Fruit fly (Drosophila melanogaster) whole organism, embryonic: ENCODE data around the gene Cand1.

Source experiments
- Adf1 ChIP-seq: fragments of 200-800 bp; sonication (Bioruptor generic); IDR thresholded peaks from 2 replicates; pipeline ENCODE4 v1.3.6; 2022; ENCODE audit warnings: missing biosample characterization, missing genetic modification characterization
- CG10274 ChIP-seq: fragments of 200-800 bp; sonication (Bioruptor generic); optimal IDR thresholded peaks from 3 replicates; lab custom pipeline; 2017; ENCODE audit warnings: missing biosample characterization, mild to moderate bottlenecking, missing genetic modification characterization
- CG10366 ChIP-seq: fragments of 200-800 bp; sonication (Bioruptor generic); IDR thresholded peaks from 2 replicates; pipeline ENCODE4 v1.3.6; 2022; ENCODE audit warnings: missing biosample characterization, missing genetic modification characterization
- CG10565 ChIP-seq: fragments of 200-800 bp; sonication (Bioruptor generic); optimal IDR thresholded peaks from 3 replicates; lab custom pipeline; 2016; ENCODE audit warnings: missing biosample characterization, mild to moderate bottlenecking, missing genetic modification characterization
- CG12155 ChIP-seq: fragments of 200-800 bp; sonication (Bioruptor generic); optimal IDR thresholded peaks from 3 replicates; lab custom pipeline; 2016; ENCODE audit warnings: missing biosample characterization, missing genetic modification characterization
- CG13123 ChIP-seq: fragments of 200-800 bp; sonication (Bioruptor generic); optimal IDR thresholded peaks from 2 replicates; lab custom pipeline; 2016; ENCODE audit warnings: missing biosample characterization, missing genetic modification characterization
- CG13287 ChIP-seq: fragments of 200-800 bp; sonication (Bioruptor generic); IDR thresholded peaks from 2 replicates; pipeline ENCODE4 v1.3.6; 2022; ENCODE audit warnings: missing biosample characterization, missing genetic modification characterization; ENCODE audit not compliant: partially characterized antibody
- CG15696 ChIP-seq: fragments of 200-800 bp; sonication (Bioruptor generic); optimal IDR thresholded peaks from 2 replicates; lab custom pipeline; 2019; ENCODE audit warnings: missing biosample characterization, mild to moderate bottlenecking, missing genetic modification characterization, moderate library complexity
- CG1603 ChIP-seq: fragments of 200-800 bp; sonication (Bioruptor generic); optimal IDR thresholded peaks from 2 replicates; lab custom pipeline; 2019; ENCODE audit warnings: missing biosample characterization, mild to moderate bottlenecking, missing genetic modification characterization, moderate library complexity
- CG1647 ChIP-seq: fragments of 200-800 bp; sonication (Bioruptor generic); optimal IDR thresholded peaks from 3 replicates; lab custom pipeline; 2016; ENCODE audit warnings: missing biosample characterization, missing genetic modification characterization
- CG18764 ChIP-seq: fragments of 200-800 bp; sonication (Bioruptor generic); optimal IDR thresholded peaks from 3 replicates; lab custom pipeline; 2016; ENCODE audit warnings: missing biosample characterization, missing genetic modification characterization
- CG2199 ChIP-seq: fragments of 200-800 bp; sonication (Bioruptor generic); IDR thresholded peaks from 3 replicates; pipeline ENCODE4 v1.3.6; 2022; ENCODE audit warnings: missing biosample characterization, missing genetic modification characterization
- CG30403 ChIP-seq: fragments of 200-800 bp; sonication (Bioruptor generic); optimal IDR thresholded peaks from 3 replicates; lab custom pipeline; 2016; ENCODE audit warnings: missing biosample characterization, missing genetic modification characterization
- CG31224 ChIP-seq: fragments of 200-800 bp; sonication (Bioruptor generic); IDR thresholded peaks from 2 replicates; pipeline ENCODE4 v1.3.6; 2022; ENCODE audit warnings: missing biosample characterization, missing genetic modification characterization
- CG4360 ChIP-seq: fragments of 200-800 bp; sonication (Bioruptor generic); IDR thresholded peaks from 2 replicates; pipeline ENCODE4 v1.3.6; 2022; ENCODE audit warnings: missing biosample characterization, missing genetic modification characterization
- CG5180 ChIP-seq: fragments of 200-800 bp; sonication (Bioruptor generic); optimal IDR thresholded peaks from 3 replicates; lab custom pipeline; 2017; ENCODE audit warnings: missing biosample characterization, missing genetic modification characterization, mild to moderate bottlenecking, moderate library complexity, missing genetic modification reagents
- CG8478 ChIP-seq: fragments of >200 bp; optimal IDR thresholded peaks from 2 replicates; lab custom pipeline; 2018
- CG9817 ChIP-seq: fragments of 200-800 bp; sonication (Bioruptor generic); optimal IDR thresholded peaks from 2 replicates; lab custom pipeline; 2018; ENCODE audit warnings: missing biosample characterization, mild to moderate bottlenecking, missing genetic modification characterization, moderate library complexity
- CkIIα-i1 ChIP-seq: fragments of 200-800 bp; sonication (Bioruptor generic); IDR thresholded peaks from 2 replicates; pipeline ENCODE4 v1.3.6; 2022; ENCODE audit warnings: missing biosample characterization, missing genetic modification characterization
- Dbx ChIP-seq: fragments of 200-800 bp; sonication (Bioruptor generic); IDR thresholded peaks from 3 replicates; pipeline ENCODE4 v1.3.6; 2022; ENCODE audit warnings: missing biosample characterization, missing genetic modification characterization
- Dip2 ChIP-seq: fragments of 200-800 bp; sonication (Bioruptor generic); IDR thresholded peaks from 2 replicates; pipeline ENCODE4 v1.3.6; 2022; ENCODE audit warnings: missing biosample characterization, missing genetic modification characterization
- Drgx ChIP-seq: fragments of 200-800 bp; sonication (Bioruptor generic); IDR thresholded peaks from 2 replicates; pipeline ENCODE4 v1.3.6; 2022; ENCODE audit warnings: missing biosample characterization, missing genetic modification characterization
- Eip74EF ChIP-seq, 2 experiments: fragments of 200-800 bp in 1 of 2; fragments of >200 bp in 1 of 2; sonication (Bioruptor generic) in 1 of 2; optimal IDR thresholded peaks; 2 replicates each; lab custom pipeline; 2017 to 2019; ENCODE audit warnings: missing biosample characterization in 2 of 2, missing genetic modification characterization in 2 of 2, mild to moderate bottlenecking in 1 of 2, moderate library complexity in 1 of 2
- Fer1 ChIP-seq: fragments of 200-800 bp; sonication (Bioruptor generic); optimal IDR thresholded peaks from 2 replicates; lab custom pipeline; 2017; ENCODE audit warnings: missing biosample characterization, mild to moderate bottlenecking, missing genetic modification characterization
- HLHmδ ChIP-seq: fragments of 200-800 bp; sonication (Bioruptor generic); optimal IDR thresholded peaks from 2 replicates; lab custom pipeline; 2018; ENCODE audit warnings: missing biosample characterization, mild to moderate bottlenecking, missing genetic modification characterization, moderate library complexity
- Hmr ChIP-seq: fragments of 200-800 bp; sonication (Bioruptor generic); optimal IDR thresholded peaks from 3 replicates; lab custom pipeline; 2017; ENCODE audit warnings: mild to moderate bottlenecking, missing biosample characterization, missing genetic modification reagents, missing genetic modification characterization
- MTF-1 ChIP-seq: fragments of 200-800 bp; sonication (Bioruptor generic); optimal IDR thresholded peaks from 2 replicates; lab custom pipeline; 2018; ENCODE audit warnings: missing biosample characterization, mild to moderate bottlenecking, missing genetic modification characterization, borderline replicate concordance
- NC2α ChIP-seq: fragments of 200-800 bp; sonication (Bioruptor generic); optimal IDR thresholded peaks from 2 replicates; lab custom pipeline; 2016; ENCODE audit warnings: missing biosample characterization, missing genetic modification characterization
- Nf-YB ChIP-seq: fragments of 200-800 bp; sonication (Bioruptor generic); optimal IDR thresholded peaks from 3 replicates; lab custom pipeline; 2019; ENCODE audit warnings: missing biosample characterization, mild to moderate bottlenecking, missing genetic modification characterization, moderate library complexity
- Optix ChIP-seq: fragments of 200-800 bp; sonication (Bioruptor generic); IDR thresholded peaks from 3 replicates; pipeline ENCODE4 v1.3.6; 2022; ENCODE audit warnings: missing biosample characterization, missing genetic modification characterization
- Ravus ChIP-seq: fragments of 200-800 bp; sonication (Bioruptor generic); IDR thresholded peaks from 2 replicates; pipeline ENCODE4 v1.3.6; 2022; ENCODE audit warnings: missing biosample characterization, missing genetic modification characterization
- Sox100B ChIP-seq: fragments of 200-800 bp; sonication (Bioruptor generic); optimal IDR thresholded peaks from 3 replicates; lab custom pipeline; 2018; ENCODE audit warnings: missing biosample characterization, mild to moderate bottlenecking, missing genetic modification characterization
- Sox102F ChIP-seq: fragments of 200-800 bp; sonication (Bioruptor generic); optimal IDR thresholded peaks from 2 replicates; lab custom pipeline; 2018; ENCODE audit warnings: missing biosample characterization, mild to moderate bottlenecking, missing genetic modification characterization, moderate library complexity
- ase ChIP-seq: fragments of 200-800 bp; sonication (Bioruptor generic); IDR thresholded peaks from 3 replicates; pipeline ENCODE4 v1.3.6; 2022; ENCODE audit warnings: missing biosample characterization, missing genetic modification characterization
- bsh ChIP-seq, 2 experiments: fragments of 200-800 bp; sonication (Bioruptor generic); optimal IDR thresholded peaks; 2 replicates each; lab custom pipeline; 2017 to 2018; ENCODE audit warnings: mild to moderate bottlenecking in 2 of 2, missing biosample characterization in 2 of 2, missing genetic modification characterization in 2 of 2, moderate library complexity in 1 of 2
- corto ChIP-seq: fragments of 200-800 bp; sonication (Bioruptor generic); optimal IDR thresholded peaks from 2 replicates; lab custom pipeline; 2016; ENCODE audit warnings: missing biosample characterization, mild to moderate bottlenecking, missing genetic modification characterization, moderate library complexity
- crc ChIP-seq: fragments of 200-800 bp; sonication (Bioruptor generic); optimal IDR thresholded peaks from 2 replicates; lab custom pipeline; 2016; ENCODE audit warnings: missing biosample characterization, missing genetic modification characterization
- emc ChIP-seq: fragments of 200-800 bp; sonication (Bioruptor generic); optimal IDR thresholded peaks from 2 replicates; lab custom pipeline; 2016; ENCODE audit warnings: missing biosample characterization, missing genetic modification characterization
- ems ChIP-seq: fragments of 200-800 bp; sonication (Bioruptor generic); optimal IDR thresholded peaks from 3 replicates; lab custom pipeline; 2016; ENCODE audit warnings: missing biosample characterization, missing genetic modification characterization
- fd96Cb ChIP-seq: fragments of 200-800 bp; sonication (Bioruptor generic); optimal IDR thresholded peaks from 2 replicates; lab custom pipeline; 2018; ENCODE audit warnings: missing biosample characterization, mild to moderate bottlenecking, missing genetic modification characterization, moderate library complexity
- hbn ChIP-seq: fragments of 200-800 bp; sonication (Bioruptor generic); IDR thresholded peaks from 2 replicates; pipeline ENCODE4 v1.3.6; 2022; ENCODE audit warnings: missing biosample characterization, missing genetic modification characterization; ENCODE audit not compliant: partially characterized antibody
- onecut ChIP-seq: fragments of 200-800 bp; sonication (Bioruptor generic); IDR thresholded peaks from 2 replicates; pipeline ENCODE4 v1.3.6; 2022; ENCODE audit warnings: missing biosample characterization, missing genetic modification characterization
- pfk ChIP-seq: fragments of 200-800 bp; sonication (Bioruptor generic); optimal IDR thresholded peaks from 2 replicates; lab custom pipeline; 2018; ENCODE audit warnings: missing biosample characterization, mild to moderate bottlenecking, missing genetic modification characterization, moderate library complexity
- pnt ChIP-seq: fragments of 200-800 bp; sonication (Bioruptor generic); optimal IDR thresholded peaks from 3 replicates; lab custom pipeline; 2016; ENCODE audit warnings: missing biosample characterization, missing genetic modification characterization
- row ChIP-seq: fragments of 200-800 bp; sonication (Bioruptor generic); IDR thresholded peaks from 3 replicates; pipeline ENCODE4 v1.3.6; 2022; ENCODE audit warnings: missing biosample characterization, missing genetic modification characterization
- sd ChIP-seq: fragments of 200-800 bp; sonication (Bioruptor generic); optimal IDR thresholded peaks from 3 replicates; lab custom pipeline; 2018; ENCODE audit warnings: missing biosample characterization, mild to moderate bottlenecking, missing genetic modification characterization, moderate library complexity
- sna ChIP-seq: fragments of 200-800 bp; sonication (Bioruptor generic); IDR thresholded peaks from 2 replicates; pipeline ENCODE4 v1.3.6; 2022; ENCODE audit warnings: missing biosample characterization, missing genetic modification characterization; ENCODE audit not compliant: partially characterized antibody
- sqz ChIP-seq: fragments of 200-800 bp; sonication (Bioruptor generic); optimal IDR thresholded peaks from 3 replicates; lab custom pipeline; 2018; ENCODE audit warnings: missing biosample characterization, mild to moderate bottlenecking, missing genetic modification characterization
- ssp ChIP-seq: fragments of 200-800 bp; sonication (Bioruptor generic); IDR thresholded peaks from 2 replicates; pipeline ENCODE4 v1.3.6; 2022; ENCODE audit warnings: missing biosample characterization, missing genetic modification characterization
- twi ChIP-seq: fragments of 200-800 bp; optimal IDR thresholded peaks from 2 replicates; lab custom pipeline; 2019; ENCODE audit warnings: missing biosample characterization, mild to moderate bottlenecking, missing genetic modification characterization, moderate library complexity

Cand1 gene

dm6 chr2L:10339212-10339721 lies 23.2 kb downstream of the Cand1 start, which contains the start of gene SamDC (continued):
- TF ChIP-seq MTF-1 (GFP tag; lab: Kevin White, UChicago) (no peak), corto (peak; percentile 19), CG10274 (GFP tag; lab: Kevin White, UChicago) (no peak), Fer1 (GFP tag; lab: Kevin White, UChicago) (peak; percentile 44), onecut (GFP tag; lab: Robert Waterston, UW) (0 out of 2 replicates have a peak, but pooled peaks have one; percentile 26), pnt (GFP tag; lab: Kevin White, UChicago) (peak; percentile 2), Dbx (GFP tag; lab: Robert Waterston, UW) (peak; percentile 73; the same call in 2 of the 3 replicates), fd96Cb (tag; lab: Kevin White, UChicago) (peak; percentile 26), CG10366 (GFP tag; lab: Robert Waterston, UW) (no peak; the same call in 1 of the 2 replicates), emc (GFP tag; lab: Kevin White, UChicago) (no peak), Hmr (GFP tag; lab: Kevin White, UChicago) (peak; percentile 75), Optix (GFP tag; lab: Robert Waterston, UW) (no peak), sna (GFP tag; lab: Robert Waterston, UW) (peak; percentile 63), sd (tag; lab: Kevin White, UChicago) (peak; percentile 27), Drgx (GFP tag; lab: Robert Waterston, UW) (no peak; the same call in 1 of the 2 replicates), hbn (peak; percentile 54), Dip2 (GFP tag; lab: Robert Waterston, UW) (no peak), CG1603 (peak; percentile 79), CG9817 (peak; percentile 29), CG31224 (GFP tag; lab: Robert Waterston, UW) (no peak), Ravus (GFP tag; lab: Robert Waterston, UW) (no peak), CG1647 (no peak), CG15696 (tag; lab: Kevin White, UChicago) (peak; percentile 23), ssp (GFP tag; lab: Robert Waterston, UW) (peak; percentile 98), HLHmδ (GFP tag; lab: Kevin White, UChicago) (peak; percentile 46), CG10565 (no peak), row (GFP tag; lab: Robert Waterston, UW) (peak; percentile 90), Eip74EF (GFP tag; optimal IDR thresholded peaks at IDR 0.05; lab: Kevin White, UChicago) (peak in 1 of 2 experiments; percentile 94), CG8478 (lab: Kevin White, UChicago) (no peak), crc (no peak), NC2α (GFP tag; lab: Kevin White, UChicago) (peak; percentile 26), Sox100B (GFP tag; lab: Kevin White, UChicago) (peak; percentile 17), Adf1 (GFP tag; lab: Robert Waterston, UW) (peak; percentile 27; the same call in 1 of the 2 replicates), CG13287 (peak; percentile 79), bsh (GFP tag; optimal IDR thresholded peaks at IDR 0.05; lab: Kevin White, UChicago) (peak in 1 of 2 experiments; percentile 49), CG12155 (peak; percentile 27), CG30403 (GFP tag; lab: Kevin White, UChicago) (peak; percentile 55), Nf-YB (GFP tag; lab: Kevin White, UChicago) (peak; percentile 4), sqz (GFP tag; lab: Kevin White, UChicago) (no peak), CG5180 (peak; percentile 59), CG4360 (GFP tag; lab: Robert Waterston, UW) (0 out of 2 replicates have a peak, but pooled peaks have one; percentile 31), ase (no peak), twi (tag; lab: Kevin White, UChicago) (peak; percentile 17), CG18764 (GFP tag; lab: Kevin White, UChicago) (peak; percentile 5), pfk (peak; percentile 61), Sox102F (GFP tag; lab: Kevin White, UChicago) (peak; percentile 54), CG13123 (GFP tag; lab: Kevin White, UChicago) (peak; percentile 12), CG2199 (GFP tag; lab: Robert Waterston, UW) (peak; percentile 67; the same call in 2 of the 3 replicates), CkIIα-i1 (GFP tag; lab: Robert Waterston, UW) (no peak), ems (peak; percentile 8)
